Worm (Caenorhabditis elegans) whole organism, L1 larva: Measurements from ENCODE around the gene F07C3.16.

ENCODE experiments used
- fkh-10 ChIP-seq: sonication (generic microtip); optimal IDR thresholded peaks from 2 replicates; lab custom pipeline; 2017; ENCODE audit warnings: missing biosample characterization, missing genetic modification reagents, missing genetic modification characterization
- lin-14 ChIP-seq: fragments of 200-800 bp; sonication (Bioruptor generic); optimal IDR thresholded peaks from 2 replicates; lab custom pipeline; 2018; ENCODE audit warnings: mild to moderate bottlenecking, missing genetic modification characterization, moderate library complexity, missing compliant biosample characterization
- lin-39 ChIP-seq: fragments of 150-350 bp; optimal IDR thresholded peaks from 2 replicates; lab custom pipeline; 2014; ENCODE audit warnings: missing biosample characterization, missing genetic modification reagents, missing genetic modification characterization
- pqm-1 ChIP-seq: sonication (generic microtip); optimal IDR thresholded peaks from 3 replicates; lab custom pipeline; 2017; ENCODE audit warnings: missing biosample characterization, missing genetic modification characterization
- tbx-2 ChIP-seq: sonication (generic microtip); optimal IDR thresholded peaks from 2 replicates; lab custom pipeline; 2016; ENCODE audit warnings: missing genetic modification characterization, missing compliant biosample characterization
- unc-30 ChIP-seq: sonication (generic microtip); optimal IDR thresholded peaks from 2 replicates; lab custom pipeline; 2017; ENCODE audit warnings: missing biosample characterization, missing genetic modification characterization

DNA sequence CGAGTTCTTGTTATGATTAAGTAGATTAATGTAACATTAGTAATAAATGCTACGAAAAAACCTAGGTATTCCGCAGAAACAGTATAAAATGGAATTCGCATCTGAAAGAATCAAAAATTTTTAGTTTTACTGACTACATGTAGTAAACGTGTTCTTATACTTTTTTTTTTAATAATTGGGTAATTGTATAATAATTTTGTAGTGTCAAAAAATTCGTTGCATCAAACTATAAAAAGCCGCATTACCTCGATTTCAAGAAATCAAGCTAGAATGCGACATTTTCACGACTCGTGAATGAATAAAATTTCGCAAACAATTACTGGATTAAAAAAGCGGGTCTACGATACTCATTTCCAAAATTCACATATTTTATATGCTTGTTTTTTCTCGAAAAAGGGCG is 8.2 kb downstream of the F07C3.16 start, which contains the start of gene str-94:
- TF ChIP-seq fkh-10 (GFP tag; lab: Kevin White, UChicago) (no peak), lin-39 (tag; lab: Kevin White, UChicago) (no peak), lin-14 (GFP tag; lab: Kevin White, UChicago) (no peak), tbx-2 (no peak), pqm-1 (tag; lab: Kevin White, UChicago) (no peak), unc-30 (tag; lab: Kevin White, UChicago) (no peak)
